Fruit fly (Drosophila melanogaster): Measurements from ENCODE around the gene Cdc37.

Gene Cdc37

DNA sequence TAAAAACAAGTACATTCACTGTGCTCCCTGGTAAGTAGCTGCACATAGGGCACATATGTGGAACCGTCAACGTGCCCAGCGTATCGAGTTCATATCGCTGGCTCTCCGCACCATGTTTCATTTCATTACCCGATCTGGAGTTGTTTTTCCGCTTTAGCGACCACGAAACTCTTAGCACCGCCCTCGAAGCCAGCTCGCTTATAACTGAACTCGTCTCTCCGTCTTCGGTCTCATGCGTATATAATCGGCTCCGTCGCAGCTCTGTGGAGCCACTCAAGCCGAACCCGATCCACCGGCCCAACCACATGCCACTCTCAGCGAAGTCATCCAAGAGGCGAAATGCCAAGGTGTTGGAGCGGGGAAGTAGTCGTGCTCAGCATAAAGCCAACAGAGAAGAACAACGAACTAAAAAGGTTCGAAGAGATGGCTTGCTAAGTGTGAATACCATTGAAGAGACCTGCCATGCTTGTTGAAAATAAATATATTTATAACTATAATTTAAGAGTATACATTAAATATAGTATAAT is 39.7 kb upstream of the Cdc37 start, which contains the start of gene Cht2:
TSS of gene Cht2 (minus strand) at position 477 of the 527 bp plus-strand sequence.
- TF ChIP-seq tj (GFP tag; optimal IDR thresholded peaks at IDR 0.05) (peak; percentile 52), Mnt (GFP tag; optimal IDR thresholded peaks at IDR 0.05) (peak; percentile 20), pad (GFP tag; optimal IDR thresholded peaks at IDR 0.05) (peak; percentile 71), CG1620 (GFP tag; optimal IDR thresholded peaks at IDR 0.05) (no peak)

dm6 chr3L:1756143-1756542 is 39.0 kb upstream of the Cdc37 start, which contains the start of gene CG8001:
TSS of gene CG8001 (plus strand) at chr3L:1756159.
- TF ChIP-seq CG33017 (tag; optimal IDR thresholded peaks at IDR 0.05) (no peak), Crg-1 (GFP tag; optimal IDR thresholded peaks at IDR 0.05) (no peak), CG1620 (GFP tag; optimal IDR thresholded peaks at IDR 0.05) (no peak), ovo (GFP tag; optimal IDR thresholded peaks at IDR 0.05) (no peak), Hr96 (GFP tag; optimal IDR thresholded peaks at IDR 0.05) (no peak), CG5204 (GFP tag; optimal IDR thresholded peaks at IDR 0.05) (no peak), kay (GFP tag; ENCODE audit: borderline replicate concordance) (no peak), toe (GFP tag; optimal IDR thresholded peaks at IDR 0.05) (no peak), CG14711 (tag; optimal IDR thresholded peaks at IDR 0.05) (no peak), cic (GFP tag; optimal IDR thresholded peaks at IDR 0.05) (no peak), CG7101 (tag; optimal IDR thresholded peaks at IDR 0.05) (no peak), tj (GFP tag; optimal IDR thresholded peaks at IDR 0.05) (no peak), CG12768 (GFP tag; optimal IDR thresholded peaks at IDR 0.05) (no peak), CG11617 (GFP tag; optimal IDR thresholded peaks at IDR 0.05) (no peak), cnc (optimal IDR thresholded peaks at IDR 0.05) (no peak), Mnt (GFP tag; optimal IDR thresholded peaks at IDR 0.05) (no peak), bab1 (GFP tag; optimal IDR thresholded peaks at IDR 0.05) (no peak)

dm6 chr3L:1771658-1772057 is 23.5 kb upstream of the Cdc37 start, which contains the start of gene Dhc62B:
TSS of gene Dhc62B (minus strand) at chr3L:1771758.
- TF ChIP-seq CG7045 (GFP tag; optimal IDR thresholded peaks at IDR 0.05) (no peak), CG14711 (tag; optimal IDR thresholded peaks at IDR 0.05) (no peak), kay (GFP tag; ENCODE audit: borderline replicate concordance) (no peak), CG12768 (GFP tag; optimal IDR thresholded peaks at IDR 0.05) (no peak), bab1 (GFP tag; optimal IDR thresholded peaks at IDR 0.05) (no peak), tj (GFP tag; optimal IDR thresholded peaks at IDR 0.05) (no peak), cic (GFP tag; optimal IDR thresholded peaks at IDR 0.05) (no peak), CG1620 (GFP tag; optimal IDR thresholded peaks at IDR 0.05) (no peak), pad (GFP tag; optimal IDR thresholded peaks at IDR 0.05) (no peak), Clk (GFP tag; optimal IDR thresholded peaks at IDR 0.05) (no peak), Crg-1 (GFP tag; optimal IDR thresholded peaks at IDR 0.05) (no peak), CG11617 (GFP tag; optimal IDR thresholded peaks at IDR 0.05) (no peak), Mnt (GFP tag; optimal IDR thresholded peaks at IDR 0.05) (no peak), CG33017 (tag; optimal IDR thresholded peaks at IDR 0.05) (no peak), CG5204 (GFP tag; optimal IDR thresholded peaks at IDR 0.05) (no peak), toe (GFP tag; optimal IDR thresholded peaks at IDR 0.05) (no peak), CG7101 (tag; optimal IDR thresholded peaks at IDR 0.05) (no peak)

dm6 chr3L:1772593-1772992 is 22.6 kb upstream of the Cdc37 start:
- TF ChIP-seq CG5204 (GFP tag; optimal IDR thresholded peaks at IDR 0.05) (no peak), cic (GFP tag; optimal IDR thresholded peaks at IDR 0.05) (no peak), Mnt (GFP tag; optimal IDR thresholded peaks at IDR 0.05) (no peak), CG7045 (GFP tag; optimal IDR thresholded peaks at IDR 0.05) (no peak), pad (GFP tag; optimal IDR thresholded peaks at IDR 0.05) (no peak), toe (GFP tag; optimal IDR thresholded peaks at IDR 0.05) (no peak), bab1 (GFP tag; optimal IDR thresholded peaks at IDR 0.05) (no peak), cnc (optimal IDR thresholded peaks at IDR 0.05) (no peak), CG12768 (GFP tag; optimal IDR thresholded peaks at IDR 0.05) (no peak), CG1620 (GFP tag; optimal IDR thresholded peaks at IDR 0.05) (no peak), CG14711 (tag; optimal IDR thresholded peaks at IDR 0.05) (no peak)

- peak; percentile 42 for TF ChIP-seq cic (GFP tag; optimal IDR thresholded peaks at IDR 0.05)
- TF ChIP-seq CG11617 (GFP tag; optimal IDR thresholded peaks at IDR 0.05), result peak; percentile 93
- peak; percentile 97 for TF ChIP-seq CG7101 (tag; optimal IDR thresholded peaks at IDR 0.05)
- peak; percentile 70 for TF ChIP-seq CG5204 (GFP tag; optimal IDR thresholded peaks at IDR 0.05)
- TF ChIP-seq Clk (GFP tag; optimal IDR thresholded peaks at IDR 0.05), result no peak
- peak; percentile 89 for TF ChIP-seq CG14711 (tag; optimal IDR thresholded peaks at IDR 0.05)
- peak; percentile 89 for TF ChIP-seq Crg-1 (GFP tag; optimal IDR thresholded peaks at IDR 0.05)
- TF ChIP-seq bab1 (GFP tag; optimal IDR thresholded peaks at IDR 0.05), result peak; percentile 82
- peak; percentile 50 for TF ChIP-seq Mnt (GFP tag; optimal IDR thresholded peaks at IDR 0.05)
- peak; percentile 70 for TF ChIP-seq tj (GFP tag; optimal IDR thresholded peaks at IDR 0.05)
- TF ChIP-seq cnc (optimal IDR thresholded peaks at IDR 0.05), result peak in 1 of 2 experiments; percentile 43
- peak; percentile 55 for TF ChIP-seq pad (GFP tag; optimal IDR thresholded peaks at IDR 0.05)
- TF ChIP-seq Hr96 (GFP tag; optimal IDR thresholded peaks at IDR 0.05), result peak; percentile 61
- TF ChIP-seq ovo (GFP tag; optimal IDR thresholded peaks at IDR 0.05), result peak; percentile 65
- peak; percentile 97 for TF ChIP-seq CG33017 (tag; optimal IDR thresholded peaks at IDR 0.05)
- TF ChIP-seq CG1620 (GFP tag; optimal IDR thresholded peaks at IDR 0.05), result peak; percentile 79
- TF ChIP-seq CG12768 (GFP tag; optimal IDR thresholded peaks at IDR 0.05), result peak; percentile 60
- TF ChIP-seq kay (GFP tag; ENCODE audit: borderline replicate concordance), result no peak
- no peak for TF ChIP-seq toe (GFP tag; optimal IDR thresholded peaks at IDR 0.05)
- TF ChIP-seq CG7045 (GFP tag; optimal IDR thresholded peaks at IDR 0.05), result peak; percentile 72
These were observed 20.2 kb upstream of the Cdc37 start, which contains the start of the genes CG13933 and PolD2 for dm6 chr3L:1774713-1775648. TSS of gene CG13933 (minus strand) at chr3L:1775147. TSS of gene PolD2 (plus strand) at chr3L:1775633.

All from whole organism, adult.